Fruit fly (Drosophila melanogaster): Measurements from ENCODE around the gene Spt6.

- TF ChIP-seq Hr96 (GFP tag; optimal IDR thresholded peaks at IDR 0.05) (no peak), Clk (GFP tag; optimal IDR thresholded peaks at IDR 0.05) (no peak), kay (GFP tag; ENCODE audit: borderline replicate concordance) (no peak), CG11617 (GFP tag; optimal IDR thresholded peaks at IDR 0.05) (no peak), CG33017 (tag; optimal IDR thresholded peaks at IDR 0.05) (no peak), CG7101 (tag; optimal IDR thresholded peaks at IDR 0.05) (no peak), CG5204 (GFP tag; optimal IDR thresholded peaks at IDR 0.05) (no peak), bab1 (GFP tag; optimal IDR thresholded peaks at IDR 0.05) (no peak), CG14711 (tag; optimal IDR thresholded peaks at IDR 0.05) (no peak), CG1620 (GFP tag; optimal IDR thresholded peaks at IDR 0.05) (no peak)
Observed at dm6 chrX:6279629-6280073, 12.1 kb downstream of the Spt6 start, which contains the start of gene Ubi-p5E.
